Fruit fly (Drosophila melanogaster): ENCODE results near the gene CG15721.

dm6 chrX:12986948-12987450, 16.5 kb downstream of the CG15721 start:
- TF ChIP-seq dsf (GFP tag; optimal IDR thresholded peaks at IDR 0.05; ENCODE audit: borderline replicate concordance) (no peak), br (GFP tag; optimal IDR thresholded peaks at IDR 0.05) (no peak)
